Fruit fly (Drosophila melanogaster): ENCODE results near the gene RpS4.

Gene RpS4

DNA sequence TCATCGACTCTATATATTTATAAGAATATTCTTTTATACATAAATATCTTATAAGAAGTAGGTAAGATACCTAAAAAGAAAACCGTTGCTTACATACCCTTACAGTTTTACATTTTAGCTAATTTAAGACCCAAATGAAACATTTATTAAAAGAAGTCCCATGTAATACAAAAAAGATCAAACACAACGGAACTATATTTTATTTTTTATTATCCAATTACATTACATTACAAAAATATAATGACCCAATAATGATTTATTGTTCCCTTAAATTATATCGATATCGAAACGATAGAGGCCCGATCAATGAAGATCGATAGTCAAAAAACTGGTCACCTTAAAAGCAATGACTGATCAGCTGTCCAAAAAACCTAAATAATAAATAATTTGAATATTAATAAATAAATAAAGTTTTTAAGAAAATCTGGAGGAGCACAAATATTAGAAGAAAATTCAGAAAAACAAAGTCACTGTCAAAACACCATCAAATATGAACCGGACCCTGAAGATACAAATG is 33.6 kb upstream of the RpS4 start (continued):
- TF ChIP-seq CG12391 (tag; optimal IDR thresholded peaks at IDR 0.05) (peak; percentile 10), Trl (optimal IDR thresholded peaks at IDR 0.05) (no peak), Trl (GFP tag; optimal IDR thresholded peaks at IDR 0.05) (no peak), CG16813 (GFP tag; IDR thresholded peaks at IDR 0.05; ENCODE audit: partially characterized antibody) (peak; percentile 67), ind (GFP tag; optimal IDR thresholded peaks at IDR 0.05) (no peak), Optix (GFP tag; IDR thresholded peaks at IDR 0.05) (no peak), CG11696 (GFP tag; IDR thresholded peaks at IDR 0.05) (no peak), pzg (GFP tag; optimal IDR thresholded peaks at IDR 0.05) (peak; percentile 39), vnd (GFP tag; IDR thresholded peaks at IDR 0.05; ENCODE audit: partially characterized antibody) (peak; percentile 54; the same call in 2 of the 3 replicates), CG18262 (tag; optimal IDR thresholded peaks at IDR 0.05) (peak; percentile 27), CG6791 (GFP tag; IDR thresholded peaks at IDR 0.05; ENCODE audit: partially characterized antibody) (peak; percentile 71), CG10366 (GFP tag; IDR thresholded peaks at IDR 0.05) (no peak), CG17361 (GFP tag; IDR thresholded peaks at IDR 0.05) (0 out of 3 replicates have a peak, but pooled peaks have one; percentile 16), CG10147 (GFP tag; optimal IDR thresholded peaks at IDR 0.05) (no peak), sc (optimal IDR thresholded peaks at IDR 0.05) (no peak), sc (GFP tag; optimal IDR thresholded peaks at IDR 0.05) (no peak), Dll (GFP tag; IDR thresholded peaks at IDR 0.05; ENCODE audit: partially characterized antibody) (peak; percentile 78), HLHmδ (GFP tag; optimal IDR thresholded peaks at IDR 0.05) (no peak), ranshi (GFP tag; IDR thresholded peaks at IDR 0.05) (peak; percentile 7; the same call in 1 of the 2 replicates), BEAF-32 (GFP tag; optimal IDR thresholded peaks at IDR 0.05) (peak; percentile 67), row (GFP tag; IDR thresholded peaks at IDR 0.05) (peak; percentile 44; the same call in 2 of the 3 replicates), CG18599 (GFP tag; optimal IDR thresholded peaks at IDR 0.05) (no peak), Bgb (GFP tag; IDR thresholded peaks at IDR 0.05; ENCODE audit: partially characterized antibody) (peak; percentile 82), Scr (GFP tag; IDR thresholded peaks at IDR 0.05; ENCODE audit: partially characterized antibody) (peak; percentile 77), CG9727 (GFP tag; optimal IDR thresholded peaks at IDR 0.05) (no peak), CG17829 (tag; optimal IDR thresholded peaks at IDR 0.05) (peak; percentile 24), HLH4C (GFP tag; IDR thresholded peaks at IDR 0.05; ENCODE audit: partially characterized antibody) (peak; percentile 78), CG34224 (GFP tag; IDR thresholded peaks at IDR 0.05; ENCODE audit: partially characterized antibody) (peak; percentile 55; the same call in 2 of the 3 replicates), Dfd (GFP tag; optimal IDR thresholded peaks at IDR 0.05) (no peak), CG8290 (GFP tag; optimal IDR thresholded peaks at IDR 0.05) (peak; percentile 15), CG8290 (tag; optimal IDR thresholded peaks at IDR 0.05) (no peak), odd (GFP tag; optimal IDR thresholded peaks at IDR 0.05) (no peak), CG8089 (GFP tag; optimal IDR thresholded peaks at IDR 0.05) (no peak), stwl (tag; optimal IDR thresholded peaks at IDR 0.05) (peak; percentile 82), lbe (GFP tag; optimal IDR thresholded peaks at IDR 0.05) (peak; percentile 29), CG2129 (GFP tag; IDR thresholded peaks at IDR 0.05; ENCODE audit: partially characterized antibody) (0 out of 2 replicates have a peak, but pooled peaks have one; percentile 23), CG7839 (tag; optimal IDR thresholded peaks at IDR 0.05) (peak; percentile 13), CG14710 (tag; optimal IDR thresholded peaks at IDR 0.05) (peak; percentile 30), inv (GFP tag; IDR thresholded peaks at IDR 0.05; ENCODE audit: partially characterized antibody) (peak; percentile 54; the same call in 1 of the 2 replicates), CG13287 (GFP tag; IDR thresholded peaks at IDR 0.05; ENCODE audit: partially characterized antibody) (peak; percentile 75), trem (tag; optimal IDR thresholded peaks at IDR 0.05) (peak; percentile 52), amos (GFP tag; IDR thresholded peaks at IDR 0.05; ENCODE audit: partially characterized antibody) (peak; percentile 71), CG10959 (GFP tag; IDR thresholded peaks at IDR 0.05) (no peak), CG2116 (GFP tag; optimal IDR thresholded peaks at IDR 0.05) (peak; percentile 46), MBD-R2 (GFP tag; IDR thresholded peaks at IDR 0.05) (peak; percentile 48), Nf-YB (GFP tag; optimal IDR thresholded peaks at IDR 0.05) (no peak), E2f2 (GFP tag; IDR thresholded peaks at IDR 0.05) (peak; percentile 22; the same call in 1 of the 2 replicates), CG9932 (GFP tag; IDR thresholded peaks at IDR 0.05) (no peak), unc-4 (GFP tag; IDR thresholded peaks at IDR 0.05; ENCODE audit: partially characterized antibody) (peak; percentile 71)
